Worm (Caenorhabditis elegans) whole organism, mixed stage, embryonic: ENCODE data around the gene ugt-52.
A peak's percentile ranks its signal among the peaks of the same experiment; 100 is the strongest.

Source experiments
- M03D4.4 ChIP-seq: sonication (generic microtip); optimal IDR thresholded peaks from 2 replicates; lab custom pipeline; 2017; ENCODE audit warnings: mild to moderate bottlenecking, missing genetic modification characterization, missing compliant biosample characterization
- bed-3 ChIP-seq: fragments of 200-800 bp; sonication (Bioruptor generic); optimal IDR thresholded peaks from 3 replicates; lab custom pipeline; 2018; ENCODE audit warnings: mild to moderate bottlenecking, missing genetic modification characterization, moderate library complexity, missing compliant biosample characterization
- blmp-1 ChIP-seq: fragments of 150-350 bp; optimal IDR thresholded peaks from 2 replicates; lab custom pipeline; 2014; ENCODE audit warnings: missing biosample characterization, missing genetic modification characterization
- ceh-39 ChIP-seq: fragments of 150-350 bp; optimal IDR thresholded peaks from 2 replicates; lab custom pipeline; 2014; ENCODE audit warnings: missing biosample characterization, missing genetic modification characterization
- ceh-43 ChIP-seq: fragments of 200-800 bp; sonication (Bioruptor generic); optimal IDR thresholded peaks from 2 replicates; lab custom pipeline; 2018; ENCODE audit warnings: mild to moderate bottlenecking, missing genetic modification characterization, moderate library complexity, missing compliant biosample characterization
- ceh-83 ChIP-seq: fragments of 200-800 bp; sonication (Bioruptor generic); optimal IDR thresholded peaks from 2 replicates; lab custom pipeline; 2018; ENCODE audit warnings: mild to moderate bottlenecking, missing genetic modification characterization, missing compliant biosample characterization
- ces-1 ChIP-seq: fragments of 150-350 bp; optimal IDR thresholded peaks from 2 replicates; lab custom pipeline; 2014; ENCODE audit warnings: missing biosample characterization, missing genetic modification reagents, missing genetic modification characterization
- drap-1 ChIP-seq: fragments of 200-800 bp; sonication (Bioruptor generic); optimal IDR thresholded peaks from 3 replicates; lab custom pipeline; 2018; ENCODE audit warnings: mild to moderate bottlenecking, missing genetic modification characterization, missing compliant biosample characterization
- elt-1 ChIP-seq: sonication (generic microtip); optimal IDR thresholded peaks from 2 replicates; lab custom pipeline; 2017; ENCODE audit warnings: missing genetic modification characterization, mild to moderate bottlenecking, missing compliant biosample characterization, antibody characterized with exemption, moderate library complexity, borderline replicate concordance; ENCODE audit not compliant: insufficient read depth
- elt-3 ChIP-seq: fragments of 150-350 bp; optimal IDR thresholded peaks from 2 replicates; lab custom pipeline; 2014; ENCODE audit warnings: missing biosample characterization, missing genetic modification characterization
- flh-1 ChIP-seq: fragments of 200-800 bp; sonication (Bioruptor generic); optimal IDR thresholded peaks from 2 replicates; lab custom pipeline; 2018; ENCODE audit warnings: mild to moderate bottlenecking, missing genetic modification characterization, moderate library complexity, missing compliant biosample characterization
- ham-2 ChIP-seq: fragments of 200-800 bp; sonication (Bioruptor generic); optimal IDR thresholded peaks from 2 replicates; lab custom pipeline; 2018; ENCODE audit warnings: mild to moderate bottlenecking, missing genetic modification characterization, missing compliant biosample characterization
- hlh-1 ChIP-seq: fragments of 150-350 bp; optimal IDR thresholded peaks from 2 replicates; lab custom pipeline; 2014; ENCODE audit warnings: missing biosample characterization, missing genetic modification reagents, missing genetic modification characterization
- lin-13 ChIP-seq: fragments of 150-350 bp; optimal IDR thresholded peaks from 2 replicates; lab custom pipeline; 2014; ENCODE audit warnings: missing biosample characterization, missing genetic modification characterization
- lin-32 ChIP-seq: fragments of 200-800 bp; sonication (Bioruptor generic); optimal IDR thresholded peaks from 2 replicates; lab custom pipeline; 2018; ENCODE audit warnings: mild to moderate bottlenecking, missing genetic modification characterization, missing compliant biosample characterization
- mab-5 ChIP-seq: fragments of 150-350 bp; optimal IDR thresholded peaks from 2 replicates; lab custom pipeline; 2014; ENCODE audit warnings: missing biosample characterization, missing genetic modification characterization
- mep-1 ChIP-seq: fragments of 150-350 bp; optimal IDR thresholded peaks from 2 replicates; lab custom pipeline; 2017; ENCODE audit warnings: missing biosample characterization, missing genetic modification reagents, missing genetic modification characterization, inconsistent platforms
- mls-2 ChIP-seq: sonication (generic microtip); optimal IDR thresholded peaks from 2 replicates; lab custom pipeline; 2016; ENCODE audit warnings: mild to moderate bottlenecking, missing genetic modification characterization, moderate library complexity, missing compliant biosample characterization
- nhr-12 ChIP-seq: fragments of 150-350 bp; optimal IDR thresholded peaks from 2 replicates; lab custom pipeline; 2014; ENCODE audit warnings: missing biosample characterization, missing genetic modification characterization
- nhr-28 ChIP-seq: fragments of 150-350 bp; optimal IDR thresholded peaks from 2 replicates; lab custom pipeline; 2014; ENCODE audit warnings: missing biosample characterization, missing genetic modification characterization
- nhr-76 ChIP-seq: sonication (generic microtip); optimal IDR thresholded peaks from 2 replicates; lab custom pipeline; 2017; ENCODE audit warnings: missing biosample characterization, missing genetic modification characterization
- pha-4 ChIP-seq: fragments of 150-350 bp; optimal IDR thresholded peaks from 2 replicates; lab custom pipeline; 2018; ENCODE audit warnings: missing biosample characterization, missing genetic modification reagents, missing genetic modification characterization
- sem-2 ChIP-seq: fragments of 200-800 bp; sonication (Bioruptor generic); optimal IDR thresholded peaks from 2 replicates; lab custom pipeline; 2018; ENCODE audit warnings: mild to moderate bottlenecking, missing genetic modification characterization, missing compliant biosample characterization
- snpc-4 ChIP-seq: fragments of 150-350 bp; optimal IDR thresholded peaks from 2 replicates; lab custom pipeline; 2014; ENCODE audit warnings: missing biosample characterization, missing genetic modification characterization
- sptf-1 ChIP-seq: sonication (generic microtip); optimal IDR thresholded peaks from 2 replicates; lab custom pipeline; 2017; ENCODE audit warnings: mild to moderate bottlenecking, missing genetic modification characterization, moderate library complexity, missing compliant biosample characterization
- tbx-8 ChIP-seq: fragments of 200-800 bp; sonication (Bioruptor generic); optimal IDR thresholded peaks from 2 replicates; lab custom pipeline; 2018; ENCODE audit warnings: mild to moderate bottlenecking, missing genetic modification characterization, moderate library complexity, missing compliant biosample characterization
- unc-120 ChIP-seq: sonication (generic microtip); optimal IDR thresholded peaks from 2 replicates; lab custom pipeline; 2017; ENCODE audit warnings: missing genetic modification characterization, missing compliant biosample characterization; ENCODE audit not compliant: poor library complexity, severe bottlenecking
- unc-39 ChIP-seq: fragments of 150-350 bp; optimal IDR thresholded peaks from 2 replicates; lab custom pipeline; 2014; ENCODE audit warnings: missing biosample characterization, missing genetic modification characterization
- unc-62 ChIP-seq: fragments of 150-350 bp; optimal IDR thresholded peaks from 2 replicates; lab custom pipeline; 2014; ENCODE audit warnings: missing biosample characterization, missing genetic modification reagents, missing genetic modification characterization
- zip-8 ChIP-seq: fragments of 150-350 bp; optimal IDR thresholded peaks from 2 replicates; lab custom pipeline; 2014; ENCODE audit warnings: missing biosample characterization, missing genetic modification characterization
- ztf-11 ChIP-seq: fragments of 150-350 bp; optimal IDR thresholded peaks from 2 replicates; lab custom pipeline; 2014; ENCODE audit warnings: missing biosample characterization, missing genetic modification characterization

The ugt-52 gene

ce11 chrIV:741831-742230 lies 36.8 kb upstream of the ugt-52 start:
- TF ChIP-seq bed-3 (GFP tag; lab: Kevin White, UChicago), result no peak
- peak; percentile 53 for TF ChIP-seq unc-62 (GFP tag; lab: Kevin White, UChicago)
- TF ChIP-seq pha-4 (tag; lab: Kevin White, UChicago), result no peak
- TF ChIP-seq flh-1 (GFP tag; lab: Kevin White, UChicago), result no peak
- TF ChIP-seq ceh-83 (GFP tag; lab: Kevin White, UChicago), result no peak
- TF ChIP-seq, all 35 proteins: peak for 1

DNA sequence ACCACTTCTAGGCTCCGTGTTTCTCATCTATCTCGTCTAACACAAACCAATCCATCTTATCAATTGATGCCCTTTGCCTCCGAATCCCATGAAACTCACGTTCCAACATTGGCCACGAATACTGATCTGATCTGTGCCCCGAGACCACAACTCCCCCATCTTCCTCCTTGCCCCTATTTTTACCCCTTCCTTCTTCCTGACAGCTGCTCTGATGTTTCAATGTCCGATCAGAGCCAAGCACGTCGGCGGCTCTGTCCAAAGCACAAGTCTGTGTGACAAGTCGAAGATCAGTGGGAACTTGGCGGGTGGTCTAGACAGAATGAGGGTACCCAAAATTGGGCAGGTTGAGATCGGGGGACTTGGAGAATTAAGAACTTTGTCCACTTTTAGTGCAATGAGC lies 32.3 kb upstream of the ugt-52 start:
- TF ChIP-seq ces-1 (GFP tag; lab: Kevin White, UChicago) (no peak), drap-1 (GFP tag; lab: Kevin White, UChicago) (no peak), ham-2 (GFP tag; lab: Kevin White, UChicago) (no peak), elt-1 (no peak), mab-5 (no peak), sem-2 (GFP tag; lab: Kevin White, UChicago) (no peak), snpc-4 (tag; lab: Kevin White, UChicago) (no peak), tbx-8 (GFP tag; lab: Kevin White, UChicago) (no peak), flh-1 (GFP tag; lab: Kevin White, UChicago) (no peak), blmp-1 (tag; lab: Kevin White, UChicago) (no peak), hlh-1 (tag; lab: Kevin White, UChicago) (no peak), mep-1 (tag; lab: Kevin White, UChicago) (no peak), M03D4.4 (tag; lab: Kevin White, UChicago) (no peak), elt-3 (tag; lab: Kevin White, UChicago) (no peak), nhr-76 (tag; lab: Kevin White, UChicago) (no peak), unc-120 (tag; lab: Kevin White, UChicago) (no peak), nhr-12 (tag; lab: Kevin White, UChicago) (no peak), bed-3 (GFP tag; lab: Kevin White, UChicago) (no peak), unc-39 (tag; lab: Kevin White, UChicago) (no peak), zip-8 (no peak)

ce11 chrIV:749557-749956 lies 29.0 kb upstream of the ugt-52 start:
- no peak for TF ChIP-seq elt-1
- no peak for TF ChIP-seq snpc-4 (tag; lab: Kevin White, UChicago)
- no peak for TF ChIP-seq tbx-8 (GFP tag; lab: Kevin White, UChicago)
- no peak for TF ChIP-seq lin-13
- no peak for TF ChIP-seq ceh-43
- TF ChIP-seq lin-32, result no peak
- no peak for TF ChIP-seq ham-2 (GFP tag; lab: Kevin White, UChicago)
- no peak for TF ChIP-seq M03D4.4 (tag; lab: Kevin White, UChicago)
- TF ChIP-seq ceh-83 (GFP tag; lab: Kevin White, UChicago), result no peak
- TF ChIP-seq mep-1 (tag; lab: Kevin White, UChicago), result no peak
- no peak for TF ChIP-seq hlh-1 (tag; lab: Kevin White, UChicago)
- no peak for TF ChIP-seq flh-1 (GFP tag; lab: Kevin White, UChicago)
- no peak for TF ChIP-seq mls-2
- TF ChIP-seq nhr-28, result no peak
- no peak for TF ChIP-seq ceh-39
- TF ChIP-seq unc-120 (tag; lab: Kevin White, UChicago), result no peak
- TF ChIP-seq sptf-1, result no peak
- TF ChIP-seq ztf-11 (tag; lab: Kevin White, UChicago), result no peak

ce11 chrIV:754357-754972 lies 24.1 kb upstream of the ugt-52 start:
- TF ChIP-seq snpc-4 (tag; lab: Kevin White, UChicago) (no peak), ztf-11 (tag; lab: Kevin White, UChicago) (no peak), ceh-39 (no peak), hlh-1 (tag; lab: Kevin White, UChicago) (no peak), nhr-12 (tag; lab: Kevin White, UChicago) (no peak), sptf-1 (no peak), nhr-28 (no peak)

ce11 chrIV:756421-756820 lies 22.2 kb upstream of the ugt-52 start, which contains the start of gene srt-23:
Gene srt-23, plus strand, starts transcription at chrIV:756721.
- no peak for TF ChIP-seq nhr-76 (tag; lab: Kevin White, UChicago)
- no peak for TF ChIP-seq M03D4.4 (tag; lab: Kevin White, UChicago)
- TF ChIP-seq zip-8, result no peak
- no peak for TF ChIP-seq snpc-4 (tag; lab: Kevin White, UChicago)
- no peak for TF ChIP-seq ces-1 (GFP tag; lab: Kevin White, UChicago)
- TF ChIP-seq nhr-28, result no peak
- no peak for TF ChIP-seq lin-32
